Fruit fly (Drosophila melanogaster) whole organism, pupa: ENCODE measurements around the gene CG7059.

Experiments
- CG12605 ChIP-seq: fragments of 200-800 bp; sonication (Bioruptor generic); IDR thresholded peaks from 2 replicates; pipeline ENCODE4 v1.3.6; 2022; ENCODE audit warnings: missing biosample characterization, missing genetic modification characterization
- CG14655 ChIP-seq: fragments of 200-800 bp; sonication (Bioruptor generic); optimal IDR thresholded peaks from 3 replicates; lab custom pipeline; 2017; ENCODE audit warnings: mild to moderate bottlenecking, missing biosample characterization, missing genetic modification reagents, missing genetic modification characterization
- CG17806 ChIP-seq: fragments of 200-800 bp; sonication (Bioruptor generic); optimal IDR thresholded peaks from 2 replicates; lab custom pipeline; 2018; ENCODE audit warnings: missing biosample characterization, mild to moderate bottlenecking, missing genetic modification characterization, moderate library complexity
- CG32121 ChIP-seq: fragments of 200-800 bp; sonication (Bioruptor generic); IDR thresholded peaks from 2 replicates; pipeline ENCODE4 v1.3.6; 2022; ENCODE audit warnings: missing biosample characterization, missing genetic modification characterization
- CG34367 ChIP-seq: fragments of 200-800 bp; sonication (Bioruptor generic); optimal IDR thresholded peaks from 2 replicates; lab custom pipeline; 2018; ENCODE audit warnings: missing biosample characterization, mild to moderate bottlenecking, missing genetic modification characterization
- Pif1A ChIP-seq: fragments of 200-800 bp; sonication (Bioruptor generic); optimal IDR thresholded peaks from 3 replicates; lab custom pipeline; 2016; ENCODE audit warnings: missing biosample characterization, missing genetic modification characterization
- rn ChIP-seq: fragments of 200-800 bp; sonication (Bioruptor generic); IDR thresholded peaks from 2 replicates; pipeline ENCODE4 v1.3.6; 2022; ENCODE audit warnings: missing biosample characterization, missing genetic modification characterization

DNA sequence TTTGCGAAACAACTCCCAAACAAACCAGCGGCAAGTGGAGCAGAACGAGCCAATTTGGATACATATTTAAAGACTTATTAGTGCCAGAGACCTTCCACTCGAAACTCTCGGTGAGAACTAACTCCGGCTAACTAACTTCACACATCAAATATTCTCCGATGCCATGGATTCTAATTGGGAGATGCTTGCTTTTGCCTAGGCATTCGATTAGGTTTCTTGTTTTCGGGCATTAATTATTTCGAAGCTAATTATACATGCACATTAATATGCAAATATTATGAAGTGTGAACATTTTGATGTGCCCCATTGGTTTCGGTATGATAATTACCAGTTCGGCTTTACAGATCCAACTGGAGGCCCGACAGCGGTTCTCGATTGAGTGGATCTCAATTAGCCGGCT, 47.4 kb upstream of the CG7059 start, which contains the start of gene CG5386:
- TF ChIP-seq CG12605 (GFP tag; lab: Robert Waterston, UW) (no peak), CG14655 (GFP tag; lab: Kevin White, UChicago) (no peak), CG17806 (tag; lab: Kevin White, UChicago) (no peak), Pif1A (GFP tag; lab: Kevin White, UChicago) (no peak), CG32121 (GFP tag; lab: Robert Waterston, UW) (no peak), CG34367 (tag; lab: Kevin White, UChicago) (no peak), rn (GFP tag; lab: Robert Waterston, UW) (no peak)
